Fruit fly (Drosophila melanogaster) whole organism: ENCODE data around the gene CG11911.

ENCODE experiments used
- CG8478 ChIP-seq: fragments of >200 bp; optimal IDR thresholded peaks from 2 replicates; lab custom pipeline; 2018; ENCODE audit warnings: inconsistent platforms
- pan ChIP-seq: fragments of >200 bp; optimal IDR thresholded peaks from 2 replicates; lab custom pipeline; 2017
- psq ChIP-seq: fragments of >200 bp; optimal IDR thresholded peaks from 2 replicates; lab custom pipeline; 2017
- usp ChIP-seq: fragments of >200 bp; optimal IDR thresholded peaks from 2 replicates; lab custom pipeline; 2017; ENCODE audit warnings: missing biosample characterization, missing genetic modification characterization, mixed read lengths

DNA sequence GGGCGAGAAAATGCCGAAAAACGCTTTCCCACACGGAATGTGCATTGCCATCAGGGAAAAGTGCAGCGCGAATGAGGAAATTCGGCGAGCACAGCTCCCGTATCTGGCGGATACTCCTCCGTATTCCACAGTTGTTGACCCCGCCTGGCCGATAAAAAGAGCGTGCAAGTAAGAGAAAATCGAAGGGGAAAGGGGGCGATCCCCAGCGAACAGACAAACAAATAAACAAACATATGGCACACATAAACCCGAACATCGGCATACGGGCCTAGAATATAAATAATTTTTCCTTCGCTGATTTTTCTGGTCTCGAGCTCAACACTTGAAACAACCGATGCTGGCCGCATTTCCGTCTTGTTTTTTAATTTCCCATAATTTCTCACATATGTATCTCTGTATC, 30.7 kb downstream of the CG11911 start:
- no peak for TF ChIP-seq psq (lab: Kevin White, UChicago)
- TF ChIP-seq CG8478 = no peak
- no peak for TF ChIP-seq usp (GFP tag; lab: Kevin White, UChicago)
- no peak for TF ChIP-seq pan (lab: Kevin White, UChicago)
